Fruit fly (Drosophila melanogaster) whole organism, embryonic: ENCODE results near the gene CG34453.

Experiments
- BtbVII ChIP-seq: fragments of 200-800 bp; sonication (Bioruptor generic); optimal IDR thresholded peaks from 3 replicates; lab custom pipeline; 2017; ENCODE audit warnings: missing biosample characterization, mild to moderate bottlenecking, missing genetic modification characterization
- CG10147 ChIP-seq: fragments of 200-800 bp; sonication (Bioruptor generic); optimal IDR thresholded peaks from 2 replicates; lab custom pipeline; 2019; ENCODE audit warnings: missing biosample characterization, mild to moderate bottlenecking, missing genetic modification characterization, moderate library complexity
- CG10267 ChIP-seq: fragments of 200-800 bp; sonication (Bioruptor generic); optimal IDR thresholded peaks from 2 replicates; lab custom pipeline; 2018; ENCODE audit warnings: missing biosample characterization, mild to moderate bottlenecking, missing genetic modification characterization, moderate library complexity
- CG10543 ChIP-seq: fragments of 200-800 bp; sonication (Bioruptor generic); optimal IDR thresholded peaks from 3 replicates; lab custom pipeline; 2017; ENCODE audit warnings: missing biosample characterization, mild to moderate bottlenecking, missing genetic modification characterization, moderate library complexity
- CG11696 ChIP-seq: fragments of 200-800 bp; sonication (Bioruptor generic); IDR thresholded peaks from 2 replicates; pipeline ENCODE4 v1.3.6; 2022; ENCODE audit warnings: missing biosample characterization, missing genetic modification characterization
- CG15696 ChIP-seq: fragments of 200-800 bp; sonication (Bioruptor generic); optimal IDR thresholded peaks from 2 replicates; lab custom pipeline; 2019; ENCODE audit warnings: missing biosample characterization, mild to moderate bottlenecking, missing genetic modification characterization, moderate library complexity
- CG1647 ChIP-seq: fragments of 200-800 bp; sonication (Bioruptor generic); optimal IDR thresholded peaks from 3 replicates; lab custom pipeline; 2016; ENCODE audit warnings: missing biosample characterization, missing genetic modification characterization
- CG1792 ChIP-seq: fragments of 200-800 bp; sonication (Bioruptor generic); optimal IDR thresholded peaks from 2 replicates; lab custom pipeline; 2016; ENCODE audit warnings: missing biosample characterization, missing genetic modification characterization
- CG2678 ChIP-seq: fragments of 200-800 bp; sonication (Bioruptor generic); optimal IDR thresholded peaks from 3 replicates; lab custom pipeline; 2019; ENCODE audit warnings: missing biosample characterization, mild to moderate bottlenecking, missing genetic modification characterization, moderate library complexity
- CG2889 ChIP-seq: fragments of 200-800 bp; sonication (Bioruptor generic); IDR thresholded peaks from 3 replicates; pipeline ENCODE4 v1.3.6; 2022; ENCODE audit warnings: missing biosample characterization, missing genetic modification characterization
- CG4328 ChIP-seq: fragments of 200-800 bp; sonication (Bioruptor generic); optimal IDR thresholded peaks from 3 replicates; lab custom pipeline; 2017; ENCODE audit warnings: missing biosample characterization, missing genetic modification reagents, missing genetic modification characterization
- CG4360 ChIP-seq: fragments of 200-800 bp; sonication (Bioruptor generic); IDR thresholded peaks from 2 replicates; pipeline ENCODE4 v1.3.6; 2022; ENCODE audit warnings: missing biosample characterization, missing genetic modification characterization
- CG4617 ChIP-seq: fragments of 200-800 bp; sonication (Bioruptor generic); optimal IDR thresholded peaks from 3 replicates; lab custom pipeline; 2016; ENCODE audit warnings: missing biosample characterization, missing genetic modification characterization, borderline replicate concordance
- CG6854 ChIP-seq: fragments of 200-800 bp; sonication (Bioruptor generic); optimal IDR thresholded peaks from 3 replicates; lab custom pipeline; 2017; ENCODE audit warnings: missing biosample characterization, mild to moderate bottlenecking, missing genetic modification characterization
- CG7928 ChIP-seq: fragments of 200-800 bp; sonication (Bioruptor generic); optimal IDR thresholded peaks from 2 replicates; lab custom pipeline; 2017; ENCODE audit warnings: missing biosample characterization, mild to moderate bottlenecking, missing genetic modification characterization
- CG8089 ChIP-seq: fragments of 200-800 bp; sonication (Bioruptor generic); optimal IDR thresholded peaks from 3 replicates; lab custom pipeline; 2016; ENCODE audit warnings: missing biosample characterization, missing genetic modification characterization
- CG8924 ChIP-seq: fragments of 200-800 bp; optimal IDR thresholded peaks from 3 replicates; lab custom pipeline; 2019; ENCODE audit warnings: missing biosample characterization, mild to moderate bottlenecking, missing genetic modification characterization, moderate library complexity
- CG9215 ChIP-seq: fragments of 200-800 bp; sonication (Bioruptor generic); IDR thresholded peaks from 2 replicates; pipeline ENCODE4 v1.3.6; 2022; ENCODE audit warnings: missing biosample characterization, missing genetic modification characterization
- CoRest ChIP-seq: fragments of 200-800 bp; sonication (Bioruptor generic); optimal IDR thresholded peaks from 3 replicates; lab custom pipeline; 2018; ENCODE audit warnings: missing biosample characterization, mild to moderate bottlenecking, missing genetic modification characterization, moderate library complexity
- Drgx ChIP-seq: fragments of 200-800 bp; sonication (Bioruptor generic); IDR thresholded peaks from 2 replicates; pipeline ENCODE4 v1.3.6; 2022; ENCODE audit warnings: missing biosample characterization, missing genetic modification characterization
- Fer3 ChIP-seq: fragments of 200-800 bp; sonication (Bioruptor generic); optimal IDR thresholded peaks from 2 replicates; lab custom pipeline; 2018; ENCODE audit warnings: missing biosample characterization, mild to moderate bottlenecking, missing genetic modification characterization, moderate library complexity
- HHEX ChIP-seq: fragments of 200-800 bp; sonication (Bioruptor generic); optimal IDR thresholded peaks from 3 replicates; lab custom pipeline; 2017; ENCODE audit warnings: missing biosample characterization, mild to moderate bottlenecking, missing genetic modification characterization, missing genetic modification reagents
- Hey ChIP-seq: fragments of 200-800 bp; sonication (Bioruptor generic); optimal IDR thresholded peaks from 3 replicates; lab custom pipeline; 2018; ENCODE audit warnings: missing biosample characterization, mild to moderate bottlenecking, missing genetic modification characterization
- Hmr ChIP-seq: fragments of 200-800 bp; sonication (Bioruptor generic); optimal IDR thresholded peaks from 3 replicates; lab custom pipeline; 2017; ENCODE audit warnings: mild to moderate bottlenecking, missing biosample characterization, missing genetic modification reagents, missing genetic modification characterization
- Optix ChIP-seq: fragments of 200-800 bp; sonication (Bioruptor generic); IDR thresholded peaks from 3 replicates; pipeline ENCODE4 v1.3.6; 2022; ENCODE audit warnings: missing biosample characterization, missing genetic modification characterization
- Ptx1 ChIP-seq: fragments of 200-800 bp; sonication (Bioruptor generic); IDR thresholded peaks from 2 replicates; pipeline ENCODE4 v1.3.6; 2022; ENCODE audit warnings: missing biosample characterization, missing genetic modification characterization
- Side ChIP-seq: fragments of 200-800 bp; sonication (Bioruptor generic); optimal IDR thresholded peaks from 2 replicates; lab custom pipeline; 2016; ENCODE audit warnings: missing biosample characterization, missing genetic modification characterization
- Spps ChIP-seq: fragments of 200-800 bp; sonication (Bioruptor generic); optimal IDR thresholded peaks from 2 replicates; lab custom pipeline; 2018; ENCODE audit warnings: missing biosample characterization, mild to moderate bottlenecking, missing genetic modification characterization
- TFAM ChIP-seq: fragments of 200-800 bp; sonication (Bioruptor generic); optimal IDR thresholded peaks from 2 replicates; lab custom pipeline; 2017; ENCODE audit warnings: missing biosample characterization, missing genetic modification characterization, inconsistent platforms
- bsh ChIP-seq, 2 experiments: fragments of 200-800 bp; sonication (Bioruptor generic); optimal IDR thresholded peaks; 2 replicates each; lab custom pipeline; 2017 to 2018; ENCODE audit warnings: mild to moderate bottlenecking in 2 of 2, missing biosample characterization in 2 of 2, missing genetic modification characterization in 2 of 2, moderate library complexity in 1 of 2
- cas ChIP-seq: fragments of 200-800 bp; sonication (Bioruptor generic); IDR thresholded peaks from 2 replicates; pipeline ENCODE4 v1.3.6; 2022; ENCODE audit warnings: missing biosample characterization, missing genetic modification characterization
- chif ChIP-seq, 2 experiments: fragments of 200-800 bp; sonication (Bioruptor generic); optimal IDR thresholded peaks; 3 replicates each; lab custom pipeline; 2016; ENCODE audit warnings: missing biosample characterization in 2 of 2, missing genetic modification characterization in 2 of 2
- dan ChIP-seq: fragments of 200-800 bp; sonication (Bioruptor generic); IDR thresholded peaks from 2 replicates; pipeline ENCODE4 v1.3.6; 2022; ENCODE audit warnings: missing biosample characterization, missing genetic modification characterization
- fd102C ChIP-seq: fragments of 200-800 bp; sonication (Bioruptor generic); optimal IDR thresholded peaks from 2 replicates; lab custom pipeline; 2018; ENCODE audit warnings: missing biosample characterization, mild to moderate bottlenecking, missing genetic modification characterization, moderate library complexity
- fd64A ChIP-seq: fragments of 200-800 bp; sonication (Bioruptor generic); optimal IDR thresholded peaks from 3 replicates; lab custom pipeline; 2018; ENCODE audit warnings: missing biosample characterization, mild to moderate bottlenecking, missing genetic modification characterization
- fru ChIP-seq: fragments of >200 bp; optimal IDR thresholded peaks from 2 replicates; lab custom pipeline; 2017
- hb ChIP-seq: fragments of 200-800 bp; sonication (Bioruptor generic); IDR thresholded peaks from 3 replicates; pipeline ENCODE4 v1.3.6; 2022; ENCODE audit warnings: missing biosample characterization, missing genetic modification characterization; ENCODE audit not compliant: partially characterized antibody
- hkb ChIP-seq, 2 experiments: fragments of 200-800 bp in 1 of 2; fragments of >200 bp in 1 of 2; sonication (Bioruptor generic) in 1 of 2; IDR thresholded peaks in 1 of 2; optimal IDR thresholded peaks in 1 of 2; 2 replicates each; pipeline versions ENCODE4 v1.3.6 to Lab custom; 2017 to 2022; ENCODE audit warnings: missing biosample characterization in 1 of 2, missing genetic modification characterization in 1 of 2
- klu ChIP-seq: fragments of 200-800 bp; sonication (Bioruptor generic); IDR thresholded peaks from 2 replicates; pipeline ENCODE4 v1.3.6; 2022; ENCODE audit warnings: missing biosample characterization, missing genetic modification characterization
- lbe ChIP-seq: fragments of 200-800 bp; sonication (Bioruptor generic); optimal IDR thresholded peaks from 2 replicates; lab custom pipeline; 2016; ENCODE audit warnings: missing biosample characterization, mild to moderate bottlenecking, missing genetic modification characterization
- pho ChIP-seq: fragments of 200-800 bp; sonication (Bioruptor generic); optimal IDR thresholded peaks from 2 replicates; lab custom pipeline; 2016; ENCODE audit warnings: missing biosample characterization, missing genetic modification characterization
- schlank ChIP-seq: fragments of 200-800 bp; sonication (Bioruptor generic); optimal IDR thresholded peaks from 2 replicates; lab custom pipeline; 2018; ENCODE audit warnings: missing biosample characterization, mild to moderate bottlenecking, missing genetic modification characterization
- sens ChIP-seq: fragments of 200-800 bp; sonication (Bioruptor generic); peaks from one replicate; lab custom pipeline; 2016; ENCODE audit warnings: missing biosample characterization, missing genetic modification characterization
- slou ChIP-seq: fragments of 200-800 bp; sonication (Bioruptor generic); optimal IDR thresholded peaks from 3 replicates; lab custom pipeline; 2016; ENCODE audit warnings: missing biosample characterization, missing genetic modification characterization
- sug ChIP-seq: fragments of 200-800 bp; optimal IDR thresholded peaks from 2 replicates; lab custom pipeline; 2019; ENCODE audit warnings: missing biosample characterization, mild to moderate bottlenecking, missing genetic modification characterization, moderate library complexity
- tna ChIP-seq: fragments of 200-800 bp; sonication (Bioruptor generic); IDR thresholded peaks from 2 replicates; pipeline ENCODE4 v1.3.6; 2022; ENCODE audit warnings: missing biosample characterization, missing genetic modification characterization; ENCODE audit not compliant: partially characterized antibody
- zf30C ChIP-seq: fragments of 200-800 bp; sonication (Bioruptor generic); optimal IDR thresholded peaks from 3 replicates; lab custom pipeline; 2018; ENCODE audit warnings: missing biosample characterization, mild to moderate bottlenecking, missing genetic modification characterization
- zfh1 ChIP-seq: fragments of 200-800 bp; sonication (Bioruptor generic); IDR thresholded peaks from 3 replicates; pipeline ENCODE4 v1.3.6; 2022; ENCODE audit warnings: missing biosample characterization, missing genetic modification characterization

CG34453 gene

dm6 chr3L:223019-223902 lies 9.9 kb downstream of the CG34453 start, which contains the start of the genes pyx and CG33229 (continued):
- TF ChIP-seq CG4617 (GFP tag; lab: Kevin White, UChicago), result peak; percentile 63
- peak; percentile 73 for TF ChIP-seq schlank
- TF ChIP-seq HHEX (GFP tag; lab: Kevin White, UChicago), result peak; percentile 81
- TF ChIP-seq CG1792 (GFP tag; lab: Kevin White, UChicago), result peak; percentile 66
- peak; percentile 87 for TF ChIP-seq CG9215 (GFP tag; lab: Robert Waterston, UW)
- peak; percentile 96 for TF ChIP-seq sens (GFP tag; lab: Kevin White, UChicago)
- TF ChIP-seq CG11696 (GFP tag; lab: Robert Waterston, UW), result peak; percentile 71
- TF ChIP-seq CG10147 (GFP tag; lab: Kevin White, UChicago), result peak; percentile 92
- peak; percentile 85 for TF ChIP-seq CG8924
- TF ChIP-seq CG10267 (tag; lab: Kevin White, UChicago), result peak; percentile 74
- TF ChIP-seq CG2889 (GFP tag; lab: Robert Waterston, UW), result peak; percentile 60; the same call in 2 of the 3 replicates
- peak; percentile 92 for TF ChIP-seq CG2678 (tag; lab: Kevin White, UChicago)
- TF ChIP-seq sug (tag; lab: Kevin White, UChicago), result peak; percentile 92
- peak; percentile 80 for TF ChIP-seq Hmr (GFP tag; lab: Kevin White, UChicago)
- peak; percentile 86 for TF ChIP-seq Fer3 (tag; lab: Kevin White, UChicago)
- peak; percentile 73 to 79 for TF ChIP-seq chif (GFP tag; optimal IDR thresholded peaks at IDR 0.05; lab: Kevin White, UChicago)
- TF ChIP-seq cas, result peak; percentile 88
- peak; percentile 44 for TF ChIP-seq Hey (tag; lab: Kevin White, UChicago)
- no peak for TF ChIP-seq lbe (GFP tag; lab: Kevin White, UChicago)
- TF ChIP-seq zfh1 (GFP tag; lab: Robert Waterston, UW), result peak; percentile 67
- TF ChIP-seq TFAM (GFP tag; lab: Kevin White, UChicago), result peak; percentile 31
- 0 out of 2 replicates have a peak, but pooled peaks have one; percentile 14 for TF ChIP-seq dan
- TF ChIP-seq fru, result no peak
- no peak for TF ChIP-seq Spps (tag; lab: Kevin White, UChicago)
- TF ChIP-seq Side (GFP tag; lab: Kevin White, UChicago), result peak; percentile 57
- no peak for TF ChIP-seq CG4360
- TF ChIP-seq CG4328 (GFP tag; lab: Kevin White, UChicago), result peak; percentile 77
- TF ChIP-seq Optix (GFP tag; lab: Robert Waterston, UW), result peak; percentile 71
- TF ChIP-seq BtbVII, result peak; percentile 62
- TF ChIP-seq fd64A (GFP tag; lab: Kevin White, UChicago), result no peak
- TF ChIP-seq klu (GFP tag; lab: Robert Waterston, UW), result peak; percentile 71; the same call in 1 of the 2 replicates
- TF ChIP-seq CG7928, result peak; percentile 92
- TF ChIP-seq CG15696 (tag; lab: Kevin White, UChicago), result peak; percentile 78
- TF ChIP-seq hkb (optimal IDR thresholded peaks at IDR 0.05; lab: Kevin White, UChicago), result peak; percentile 83
- peak; percentile 68 for TF ChIP-seq hkb (GFP tag; IDR thresholded peaks at IDR 0.05; lab: Robert Waterston, UW)
- no peak for TF ChIP-seq fd102C (GFP tag; lab: Kevin White, UChicago)
- TF ChIP-seq CoRest, result peak; percentile 94
- peak; percentile 66 for TF ChIP-seq CG8089 (GFP tag; lab: Kevin White, UChicago)
- peak; percentile 77 for TF ChIP-seq Drgx
- peak; percentile 90 for TF ChIP-seq pho (GFP tag; lab: Kevin White, UChicago)
- peak; percentile 76 for TF ChIP-seq slou (GFP tag; lab: Kevin White, UChicago)
- peak; percentile 19 for TF ChIP-seq CG6854
- TF ChIP-seq zf30C, result peak; percentile 93
- peak; percentile 87 for TF ChIP-seq Ptx1 (GFP tag; lab: Robert Waterston, UW)
- TF ChIP-seq tna (GFP tag; lab: Robert Waterston, UW), result no peak; the same call in 1 of the 2 replicates
- TF ChIP-seq CG1647 (GFP tag; lab: Kevin White, UChicago), result peak; percentile 89
- TF ChIP-seq hb, result no peak
- TF ChIP-seq CG10543 (GFP tag; lab: Kevin White, UChicago), result peak; percentile 84
- TF ChIP-seq bsh (GFP tag; optimal IDR thresholded peaks at IDR 0.05; lab: Kevin White, UChicago), result peak; percentile 46 to 75
